Fruit fly (Drosophila melanogaster) whole organism, embryonic: ENCODE measurements around the gene Fitm.

Source experiments
- CG12104 ChIP-seq: fragments of 200-800 bp; sonication (Bioruptor generic); optimal IDR thresholded peaks from 3 replicates; lab custom pipeline; 2016; ENCODE audit warnings: missing biosample characterization, missing genetic modification characterization
- CG13123 ChIP-seq: fragments of 200-800 bp; sonication (Bioruptor generic); optimal IDR thresholded peaks from 2 replicates; lab custom pipeline; 2016; ENCODE audit warnings: missing biosample characterization, missing genetic modification characterization
- CG13296 ChIP-seq: fragments of 200-800 bp; sonication (Bioruptor generic); optimal IDR thresholded peaks from 3 replicates; lab custom pipeline; 2018; ENCODE audit warnings: missing biosample characterization, mild to moderate bottlenecking, missing genetic modification characterization
- CG14860 ChIP-seq: fragments of 200-800 bp; sonication (Bioruptor generic); IDR thresholded peaks from 3 replicates; pipeline ENCODE4 v1.3.6; 2022; ENCODE audit warnings: missing biosample characterization, missing genetic modification characterization; ENCODE audit not compliant: partially characterized antibody
- CG16863 ChIP-seq: fragments of 200-800 bp; sonication (Bioruptor generic); optimal IDR thresholded peaks from 3 replicates; lab custom pipeline; 2016; ENCODE audit warnings: missing biosample characterization, missing genetic modification characterization
- CG17186 ChIP-seq: fragments of 200-800 bp; sonication (Bioruptor generic); optimal IDR thresholded peaks from 3 replicates; lab custom pipeline; 2017; ENCODE audit warnings: missing biosample characterization, missing genetic modification reagents, missing genetic modification characterization
- CG18011 ChIP-seq: fragments of 200-800 bp; sonication (Bioruptor generic); optimal IDR thresholded peaks from 2 replicates; lab custom pipeline; 2017; ENCODE audit warnings: missing biosample characterization, missing genetic modification characterization, mild to moderate bottlenecking, moderate library complexity, missing genotype
- CG1832 ChIP-seq: fragments of 200-800 bp; sonication (Bioruptor generic); optimal IDR thresholded peaks from 2 replicates; lab custom pipeline; 2017; ENCODE audit warnings: missing biosample characterization, mild to moderate bottlenecking, missing genetic modification characterization, inconsistent platforms
- CG2116 ChIP-seq: fragments of 200-800 bp; sonication (Bioruptor generic); optimal IDR thresholded peaks from 3 replicates; lab custom pipeline; 2018; ENCODE audit warnings: missing biosample characterization, mild to moderate bottlenecking, missing genetic modification characterization
- CG2889 ChIP-seq: fragments of 200-800 bp; sonication (Bioruptor generic); IDR thresholded peaks from 3 replicates; pipeline ENCODE4 v1.3.6; 2022; ENCODE audit warnings: missing biosample characterization, missing genetic modification characterization
- CG30020 ChIP-seq: fragments of 200-800 bp; optimal IDR thresholded peaks from 2 replicates; lab custom pipeline; 2019; ENCODE audit warnings: missing biosample characterization, mild to moderate bottlenecking, missing genetic modification characterization, moderate library complexity
- CG30403 ChIP-seq: fragments of 200-800 bp; sonication (Bioruptor generic); optimal IDR thresholded peaks from 3 replicates; lab custom pipeline; 2016; ENCODE audit warnings: missing biosample characterization, missing genetic modification characterization
- CG31365 ChIP-seq: fragments of 200-800 bp; sonication (Bioruptor generic); optimal IDR thresholded peaks from 2 replicates; lab custom pipeline; 2018; ENCODE audit warnings: missing biosample characterization, mild to moderate bottlenecking, missing genetic modification characterization
- CG31441 ChIP-seq: fragments of 200-800 bp; sonication (Bioruptor generic); IDR thresholded peaks from 2 replicates; pipeline ENCODE4 v1.3.6; 2022; ENCODE audit warnings: missing biosample characterization, missing genetic modification characterization
- CG3163 ChIP-seq: fragments of 200-800 bp; sonication (Bioruptor generic); optimal IDR thresholded peaks from 3 replicates; lab custom pipeline; 2016; ENCODE audit warnings: missing biosample characterization, missing genetic modification characterization
- CG43689 ChIP-seq: fragments of 200-800 bp; sonication (Bioruptor generic); IDR thresholded peaks from 2 replicates; pipeline ENCODE4 v1.3.6; 2022; ENCODE audit warnings: missing biosample characterization, missing genetic modification characterization
- CG7271 ChIP-seq: fragments of 200-800 bp; sonication (Bioruptor generic); optimal IDR thresholded peaks from 2 replicates; lab custom pipeline; 2018; ENCODE audit warnings: missing biosample characterization, mild to moderate bottlenecking, missing genetic modification characterization, moderate library complexity
- CG7745 ChIP-seq: fragments of 200-800 bp; sonication (Bioruptor generic); optimal IDR thresholded peaks from 2 replicates; lab custom pipeline; 2018; ENCODE audit warnings: missing biosample characterization, mild to moderate bottlenecking, missing genetic modification characterization, moderate library complexity
- CG8765 ChIP-seq: fragments of 200-800 bp; sonication (Bioruptor generic); IDR thresholded peaks from 2 replicates; pipeline ENCODE4 v1.3.6; 2022; ENCODE audit warnings: missing biosample characterization, missing genetic modification characterization
- CG9437 ChIP-seq: fragments of 200-800 bp; sonication (Bioruptor generic); optimal IDR thresholded peaks from 2 replicates; lab custom pipeline; 2018; ENCODE audit warnings: missing biosample characterization, mild to moderate bottlenecking, missing genetic modification characterization
- CG9797 ChIP-seq: fragments of 200-800 bp; sonication (Bioruptor generic); optimal IDR thresholded peaks from 3 replicates; lab custom pipeline; 2018; ENCODE audit warnings: missing biosample characterization, mild to moderate bottlenecking, missing genetic modification characterization
- D ChIP-seq, 2 experiments: fragments of 200-800 bp in 1 of 2; fragments of >200 bp in 1 of 2; sonication (Bioruptor generic) in 1 of 2; optimal IDR thresholded peaks; 2 replicates in 1 of 2; 3 replicates in 1 of 2; lab custom pipeline; 2017; ENCODE audit warnings: mild to moderate bottlenecking in 1 of 2, missing biosample characterization in 1 of 2, missing genetic modification characterization in 1 of 2, missing genetic modification reagents in 1 of 2
- D19A ChIP-seq: fragments of 200-800 bp; optimal IDR thresholded peaks from 3 replicates; lab custom pipeline; 2019; ENCODE audit warnings: missing biosample characterization, mild to moderate bottlenecking, missing genetic modification characterization, moderate library complexity
- Ets65A ChIP-seq: fragments of 200-800 bp; sonication (Bioruptor generic); peaks from one replicate; lab custom pipeline; 2016; ENCODE audit warnings: missing biosample characterization, missing genetic modification characterization
- Fer2 ChIP-seq: fragments of 200-800 bp; sonication (Bioruptor generic); optimal IDR thresholded peaks from 2 replicates; lab custom pipeline; 2018; ENCODE audit warnings: missing biosample characterization, mild to moderate bottlenecking, missing genetic modification characterization, moderate library complexity
- HmgD ChIP-seq: fragments of 200-800 bp; sonication (Bioruptor generic); optimal IDR thresholded peaks from 3 replicates; lab custom pipeline; 2016; ENCODE audit warnings: missing biosample characterization, missing genetic modification characterization
- Hr51 ChIP-seq, 2 experiments: fragments of 200-800 bp; sonication (Bioruptor generic); optimal IDR thresholded peaks; 2 replicates in 1 of 2; 3 replicates in 1 of 2; lab custom pipeline; 2016 to 2018; ENCODE audit warnings: missing biosample characterization in 2 of 2, missing genetic modification characterization in 2 of 2, mild to moderate bottlenecking in 1 of 2, moderate library complexity in 1 of 2
- Jarid2 ChIP-seq: fragments of 200-800 bp; sonication (Bioruptor generic); optimal IDR thresholded peaks from 3 replicates; lab custom pipeline; 2017; ENCODE audit warnings: mild to moderate bottlenecking, missing biosample characterization, missing genetic modification reagents, missing genetic modification characterization
- MESR4 ChIP-seq: fragments of 200-800 bp; sonication (Bioruptor generic); optimal IDR thresholded peaks from 2 replicates; lab custom pipeline; 2018; ENCODE audit warnings: missing biosample characterization, mild to moderate bottlenecking, missing genetic modification characterization, moderate library complexity
- Max ChIP-seq: fragments of 200-800 bp; sonication (Bioruptor generic); optimal IDR thresholded peaks from 2 replicates; lab custom pipeline; 2016; ENCODE audit warnings: missing biosample characterization, mild to moderate bottlenecking, missing genetic modification characterization
- Myb ChIP-seq: fragments of 200-800 bp; sonication (Bioruptor generic); optimal IDR thresholded peaks from 2 replicates; lab custom pipeline; 2016; ENCODE audit warnings: missing biosample characterization, missing genetic modification characterization
- NFAT ChIP-seq: fragments of 200-800 bp; sonication (Bioruptor generic); IDR thresholded peaks from 2 replicates; pipeline ENCODE4 v1.3.6; 2022; ENCODE audit warnings: missing biosample characterization, missing genetic modification characterization
- NfI ChIP-seq: fragments of 200-800 bp; sonication (Bioruptor generic); optimal IDR thresholded peaks from 3 replicates; lab custom pipeline; 2018; ENCODE audit warnings: missing biosample characterization, mild to moderate bottlenecking, missing genetic modification characterization, moderate library complexity
- Sin3A ChIP-seq: fragments of >200 bp; optimal IDR thresholded peaks from 2 replicates; lab custom pipeline; 2018
- bcd ChIP-seq: fragments of 200-800 bp; sonication (Bioruptor generic); optimal IDR thresholded peaks from 2 replicates; lab custom pipeline; 2017; ENCODE audit warnings: missing biosample characterization, mild to moderate bottlenecking, missing genetic modification characterization
- bowl ChIP-seq: fragments of 200-800 bp; sonication (Bioruptor generic); IDR thresholded peaks from 2 replicates; pipeline ENCODE4 v1.3.6; 2022; ENCODE audit warnings: missing biosample characterization, missing genetic modification characterization
- cas ChIP-seq: fragments of 200-800 bp; sonication (Bioruptor generic); IDR thresholded peaks from 2 replicates; pipeline ENCODE4 v1.3.6; 2022; ENCODE audit warnings: missing biosample characterization, missing genetic modification characterization
- croc ChIP-seq: fragments of 200-800 bp; sonication (Bioruptor generic); conservative IDR thresholded peaks from 3 replicates; pipeline ENCODE4 v1.3.6; 2022; ENCODE audit warnings: missing biosample characterization, missing genetic modification characterization
- cwo ChIP-seq: fragments of 200-800 bp; sonication (Bioruptor generic); optimal IDR thresholded peaks from 3 replicates; lab custom pipeline; 2017; ENCODE audit warnings: missing biosample characterization, missing genetic modification characterization, mild to moderate bottlenecking, moderate library complexity, missing genetic modification reagents
- exex ChIP-seq: fragments of 200-800 bp; sonication (Bioruptor generic); optimal IDR thresholded peaks from 4 replicates; lab custom pipeline; 2018; ENCODE audit warnings: missing biosample characterization, mild to moderate bottlenecking, missing genetic modification characterization, moderate library complexity
- hkb ChIP-seq, 2 experiments: fragments of 200-800 bp in 1 of 2; fragments of >200 bp in 1 of 2; sonication (Bioruptor generic) in 1 of 2; IDR thresholded peaks in 1 of 2; optimal IDR thresholded peaks in 1 of 2; 2 replicates each; pipeline versions ENCODE4 v1.3.6 to Lab custom; 2017 to 2022; ENCODE audit warnings: missing biosample characterization in 1 of 2, missing genetic modification characterization in 1 of 2
- ind ChIP-seq: fragments of 200-800 bp; sonication (Bioruptor generic); optimal IDR thresholded peaks from 3 replicates; lab custom pipeline; 2016; ENCODE audit warnings: missing biosample characterization, missing genetic modification characterization
- jumu ChIP-seq: fragments of 200-800 bp; sonication (Bioruptor generic); optimal IDR thresholded peaks from 3 replicates; lab custom pipeline; 2016; ENCODE audit warnings: missing biosample characterization, missing genetic modification characterization
- nerfin-2 ChIP-seq: fragments of 200-800 bp; sonication (Bioruptor generic); IDR thresholded peaks from 2 replicates; pipeline ENCODE4 v1.3.6; 2022; ENCODE audit warnings: missing biosample characterization, missing genetic modification characterization; ENCODE audit not compliant: partially characterized antibody
- prd ChIP-seq, 3 experiments: fragments of >200 bp in 2 of 3; fragments of 200-800 bp in 1 of 3; sonication (Bioruptor generic) in 1 of 3; optimal IDR thresholded peaks in 2 of 3; IDR thresholded peaks in 1 of 3; 2 replicates in 2 of 3; 3 replicates in 1 of 3; pipeline versions ENCODE4 v1.3.6 to Lab custom; 2017 to 2022; ENCODE audit warnings: missing biosample characterization in 1 of 3, missing genetic modification characterization in 1 of 3
- repo ChIP-seq: fragments of 200-800 bp; sonication (Bioruptor generic); optimal IDR thresholded peaks from 2 replicates; lab custom pipeline; 2016; ENCODE audit warnings: missing biosample characterization, missing genetic modification characterization
- sens-2 ChIP-seq: fragments of 200-800 bp; sonication (Bioruptor generic); IDR thresholded peaks from 2 replicates; pipeline ENCODE4 v1.3.6; 2022; ENCODE audit warnings: missing biosample characterization, missing genetic modification characterization
- sqz ChIP-seq: fragments of 200-800 bp; sonication (Bioruptor generic); optimal IDR thresholded peaks from 3 replicates; lab custom pipeline; 2018; ENCODE audit warnings: missing biosample characterization, mild to moderate bottlenecking, missing genetic modification characterization
- sr ChIP-seq: fragments of 200-800 bp; sonication (Bioruptor generic); IDR thresholded peaks from 3 replicates; pipeline ENCODE4 v1.3.6; 2022; ENCODE audit warnings: missing biosample characterization, missing genetic modification characterization
- ssp ChIP-seq: fragments of 200-800 bp; sonication (Bioruptor generic); IDR thresholded peaks from 2 replicates; pipeline ENCODE4 v1.3.6; 2022; ENCODE audit warnings: missing biosample characterization, missing genetic modification characterization

Fitm gene

DNA sequence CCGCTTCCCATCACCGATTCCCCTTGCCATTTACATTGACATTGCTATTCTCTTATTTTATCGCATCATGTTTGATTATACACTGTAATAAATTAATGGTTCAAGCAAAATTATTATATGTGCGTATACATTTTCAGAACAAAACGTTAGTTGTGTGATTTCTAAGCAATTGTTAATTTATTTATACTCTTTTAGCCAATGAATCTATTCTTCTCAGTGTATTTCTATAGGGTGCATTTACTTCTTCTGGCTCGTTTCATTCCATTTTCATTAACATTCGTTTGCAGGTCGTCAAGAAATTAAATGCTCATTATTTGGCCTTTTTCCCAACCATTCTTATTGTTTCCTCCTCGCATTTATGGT, 41.7 kb upstream of the Fitm start (continued):
- TF ChIP-seq CG9797 (GFP tag; lab: Kevin White, UChicago): no peak
- no peak for TF ChIP-seq Jarid2
- TF ChIP-seq CG17186 (GFP tag; lab: Kevin White, UChicago): peak; percentile 0
- TF ChIP-seq bcd (GFP tag; lab: Kevin White, UChicago): peak; percentile 33
- no peak for TF ChIP-seq CG31441
- peak in 1 of 2 experiments; percentile 67 for TF ChIP-seq Hr51 (GFP tag; optimal IDR thresholded peaks at IDR 0.05; lab: Kevin White, UChicago)
- TF ChIP-seq NfI (GFP tag; lab: Kevin White, UChicago): peak; percentile 63
- no peak for TF ChIP-seq CG18011 (GFP tag; lab: Kevin White, UChicago)
- TF ChIP-seq prd (optimal IDR thresholded peaks at IDR 0.05; lab: Kevin White, UChicago): no peak
- TF ChIP-seq prd (GFP tag; IDR thresholded peaks at IDR 0.05; lab: Robert Waterston, UW): peak; percentile 79
- TF ChIP-seq CG30020 (tag; lab: Kevin White, UChicago): no peak
- TF ChIP-seq HmgD (GFP tag; lab: Kevin White, UChicago): no peak
- no peak for TF ChIP-seq bowl (GFP tag; lab: Robert Waterston, UW)
- no peak for TF ChIP-seq cwo
- peak; percentile 58 for TF ChIP-seq D19A (tag; lab: Kevin White, UChicago)
- TF ChIP-seq croc: peak; percentile 26; the same call in 1 of the 3 replicates
- no peak for TF ChIP-seq exex (tag; lab: Kevin White, UChicago)
- TF ChIP-seq CG13123 (GFP tag; lab: Kevin White, UChicago): peak; percentile 12
- no peak for TF ChIP-seq Myb
- TF ChIP-seq hkb (optimal IDR thresholded peaks at IDR 0.05; lab: Kevin White, UChicago): no peak
- peak; percentile 62 for TF ChIP-seq hkb (GFP tag; IDR thresholded peaks at IDR 0.05; lab: Robert Waterston, UW)
- TF ChIP-seq sens-2 (GFP tag; lab: Robert Waterston, UW): 0 out of 2 replicates have a peak, but pooled peaks have one; percentile 37
- TF ChIP-seq jumu: peak; percentile 1
- TF ChIP-seq CG43689 (GFP tag; lab: Robert Waterston, UW): peak; percentile 22; the same call in 1 of the 2 replicates
- TF ChIP-seq nerfin-2 (GFP tag; lab: Robert Waterston, UW): no peak
- TF ChIP-seq CG8765 (GFP tag; lab: Robert Waterston, UW): no peak
- no peak for TF ChIP-seq Max (GFP tag; lab: Kevin White, UChicago)
- no peak for TF ChIP-seq Fer2 (tag; lab: Kevin White, UChicago)
- TF ChIP-seq sr (GFP tag; lab: Robert Waterston, UW): no peak
- peak; percentile 56 for TF ChIP-seq ssp (GFP tag; lab: Robert Waterston, UW)
- no peak for TF ChIP-seq CG7745 (tag; lab: Kevin White, UChicago)
- TF ChIP-seq CG7271 (tag; lab: Kevin White, UChicago): peak; percentile 45
- TF ChIP-seq CG3163 (GFP tag; lab: Kevin White, UChicago): no peak
- no peak for TF ChIP-seq CG9437 (GFP tag; lab: Kevin White, UChicago)
- TF ChIP-seq CG12104 (GFP tag; lab: Kevin White, UChicago): no peak
- TF ChIP-seq cas: no peak
- TF ChIP-seq CG14860 (GFP tag; lab: Robert Waterston, UW): no peak
- no peak for TF ChIP-seq sqz
- no peak for TF ChIP-seq repo (GFP tag; lab: Kevin White, UChicago)
- TF ChIP-seq NFAT (GFP tag; lab: Robert Waterston, UW): no peak
- TF ChIP-seq CG13296 (GFP tag; lab: Kevin White, UChicago): no peak
- peak; percentile 48 for TF ChIP-seq CG16863 (GFP tag; lab: Kevin White, UChicago)
- TF ChIP-seq ind (GFP tag; lab: Kevin White, UChicago): peak; percentile 46
- TF ChIP-seq CG31365: no peak
- TF ChIP-seq CG30403 (GFP tag; lab: Kevin White, UChicago): peak; percentile 9
- TF ChIP-seq D (optimal IDR thresholded peaks at IDR 0.05; lab: Kevin White, UChicago): no peak
- TF ChIP-seq D (GFP tag; optimal IDR thresholded peaks at IDR 0.05; lab: Kevin White, UChicago): peak; percentile 25
- no peak for TF ChIP-seq Sin3A (lab: Kevin White, UChicago)
- TF ChIP-seq CG2889 (GFP tag; lab: Robert Waterston, UW): no peak; the same call in 2 of the 3 replicates
- TF ChIP-seq MESR4: no peak
- no peak for TF ChIP-seq Ets65A (GFP tag; lab: Kevin White, UChicago)
- no peak for TF ChIP-seq CG2116
- TF ChIP-seq CG1832: no peak
